Worm (Caenorhabditis elegans) whole organism, L2 larva: Measurements from ENCODE around the gene T25B2.4.

Experiments
- F13H6.1 ChIP-seq: sonication (generic microtip); optimal IDR thresholded peaks from 2 replicates; lab custom pipeline; 2016; ENCODE audit warnings: missing genetic modification characterization, missing compliant biosample characterization
- R02D3.7 ChIP-seq: fragments of 150-350 bp; optimal IDR thresholded peaks from 2 replicates; lab custom pipeline; 2014; ENCODE audit warnings: missing biosample characterization, missing genetic modification characterization
- ZK546.5 ChIP-seq: sonication (generic microtip); optimal IDR thresholded peaks from 2 replicates; lab custom pipeline; 2017; ENCODE audit warnings: missing biosample characterization, missing genetic modification characterization
- aly-2 ChIP-seq: fragments of 150-350 bp; optimal IDR thresholded peaks from 2 replicates; lab custom pipeline; 2014; ENCODE audit warnings: missing biosample characterization, missing genetic modification characterization
- blmp-1 ChIP-seq: sonication (generic microtip); optimal IDR thresholded peaks from 2 replicates; lab custom pipeline; 2017; ENCODE audit warnings: missing genetic modification characterization, mild to moderate bottlenecking, missing compliant biosample characterization, antibody characterized with exemption, moderate library complexity; ENCODE audit not compliant: insufficient read depth
- ceh-16 ChIP-seq: fragments of 150-350 bp; optimal IDR thresholded peaks from 2 replicates; lab custom pipeline; 2014; ENCODE audit warnings: missing biosample characterization, missing genetic modification characterization
- crh-2 ChIP-seq: sonication (generic microtip); optimal IDR thresholded peaks from 2 replicates; lab custom pipeline; 2017; ENCODE audit warnings: missing biosample characterization, missing genetic modification characterization
- dmd-4 ChIP-seq: sonication (generic microtip); optimal IDR thresholded peaks from 2 replicates; lab custom pipeline; 2017; ENCODE audit warnings: missing biosample characterization, missing genetic modification characterization
- egl-27 ChIP-seq: sonication (generic microtip); optimal IDR thresholded peaks from 3 replicates; lab custom pipeline; 2017; ENCODE audit warnings: missing biosample characterization, missing genetic modification reagents, missing genetic modification characterization
- elt-3 ChIP-seq: sonication (generic microtip); optimal IDR thresholded peaks from 2 replicates; lab custom pipeline; 2017; ENCODE audit warnings: missing biosample characterization, missing genetic modification characterization
- gmeb-1 ChIP-seq: fragments of 150-350 bp; optimal IDR thresholded peaks from 2 replicates; lab custom pipeline; 2014; ENCODE audit warnings: missing biosample characterization, missing genetic modification characterization
- lin-11 ChIP-seq: fragments of 150-350 bp; sonication (generic microtip); optimal IDR thresholded peaks from 2 replicates; lab custom pipeline; 2014; ENCODE audit warnings: missing biosample characterization, missing genetic modification characterization, inconsistent platforms, mixed read lengths
- lin-13 ChIP-seq: fragments of 150-350 bp; optimal IDR thresholded peaks from 2 replicates; lab custom pipeline; 2014; ENCODE audit warnings: missing biosample characterization, missing genetic modification reagents, missing genetic modification characterization
- lin-39 ChIP-seq: fragments of 150-350 bp; optimal IDR thresholded peaks from 2 replicates; lab custom pipeline; 2014; ENCODE audit warnings: missing biosample characterization, missing genetic modification reagents, missing genetic modification characterization
- lsy-2 ChIP-seq, 2 experiments: fragments of 150-350 bp in 1 of 2; sonication (generic microtip) in 1 of 2; optimal IDR thresholded peaks; 2 replicates each; lab custom pipeline; 2014 to 2017; ENCODE audit warnings: missing biosample characterization in 2 of 2, missing genetic modification characterization in 2 of 2
- mab-5 ChIP-seq: fragments of 150-350 bp; optimal IDR thresholded peaks from 2 replicates; lab custom pipeline; 2014; ENCODE audit warnings: missing biosample characterization, missing genetic modification characterization
- mbf-1 ChIP-seq: sonication (generic microtip); optimal IDR thresholded peaks from 2 replicates; lab custom pipeline; 2017; ENCODE audit warnings: missing biosample characterization, missing genetic modification characterization
- mdl-1 ChIP-seq, 2 experiments: fragments of 150-350 bp in 1 of 2; sonication (generic microtip) in 1 of 2; optimal IDR thresholded peaks; 2 replicates each; lab custom pipeline; 2017; ENCODE audit warnings: missing biosample characterization in 2 of 2, missing genetic modification characterization in 2 of 2
- nhr-10 ChIP-seq: sonication (generic microtip); optimal IDR thresholded peaks from 2 replicates; lab custom pipeline; 2017; ENCODE audit warnings: missing biosample characterization, missing genetic modification characterization
- nhr-11 ChIP-seq: fragments of 150-350 bp; optimal IDR thresholded peaks from 2 replicates; lab custom pipeline; 2014; ENCODE audit warnings: missing biosample characterization, missing genetic modification characterization
- nhr-12 ChIP-seq: fragments of 150-350 bp; optimal IDR thresholded peaks from 2 replicates; lab custom pipeline; 2014; ENCODE audit warnings: missing biosample characterization, missing genetic modification characterization
- nhr-23 ChIP-seq: fragments of 150-350 bp; optimal IDR thresholded peaks from 2 replicates; lab custom pipeline; 2014; ENCODE audit warnings: missing biosample characterization, missing genetic modification reagents, missing genetic modification characterization
- nhr-237 ChIP-seq: fragments of 150-350 bp; optimal IDR thresholded peaks from 2 replicates; lab custom pipeline; 2014; ENCODE audit warnings: missing biosample characterization, missing genetic modification characterization
- nhr-6 ChIP-seq: fragments of 150-350 bp; optimal IDR thresholded peaks from 2 replicates; lab custom pipeline; 2014; ENCODE audit warnings: missing biosample characterization, missing genetic modification characterization
- peb-1 ChIP-seq: fragments of 150-350 bp; optimal IDR thresholded peaks from 2 replicates; lab custom pipeline; 2014; ENCODE audit warnings: missing biosample characterization, missing genetic modification characterization
- skn-1 ChIP-seq: sonication (generic microtip); optimal IDR thresholded peaks from 2 replicates; lab custom pipeline; 2017; ENCODE audit warnings: missing biosample characterization, missing genetic modification characterization
- sma-3 ChIP-seq: sonication (generic microtip); optimal IDR thresholded peaks from 2 replicates; lab custom pipeline; 2016; ENCODE audit warnings: missing genetic modification reagents, missing genetic modification characterization, missing compliant biosample characterization
- snpc-4 ChIP-seq: fragments of 150-350 bp; optimal IDR thresholded peaks from 2 replicates; lab custom pipeline; 2014; ENCODE audit warnings: missing biosample characterization, missing genetic modification characterization
- unc-39 ChIP-seq: fragments of 150-350 bp; optimal IDR thresholded peaks from 2 replicates; lab custom pipeline; 2014; ENCODE audit warnings: missing biosample characterization, missing genetic modification characterization
- unc-55 ChIP-seq: fragments of 150-350 bp; sonication (generic microtip); optimal IDR thresholded peaks from 3 replicates; lab custom pipeline; 2014; ENCODE audit warnings: missing biosample characterization, missing genetic modification reagents, missing genetic modification characterization
- unc-62 ChIP-seq: fragments of 150-350 bp; optimal IDR thresholded peaks from 2 replicates; lab custom pipeline; 2014; ENCODE audit warnings: missing biosample characterization, missing genetic modification reagents, missing genetic modification characterization
- zag-1 ChIP-seq: fragments of 150-350 bp; optimal IDR thresholded peaks from 2 replicates; lab custom pipeline; 2014; ENCODE audit warnings: missing biosample characterization, missing genetic modification characterization
- ztf-1 ChIP-seq: fragments of 200-800 bp; sonication (Bioruptor generic); conservative IDR thresholded peaks from 2 replicates; pipeline ENCODE4 v1.3.6; 2022; ENCODE audit warnings: missing genetic modification characterization, missing compliant biosample characterization
- ztf-11 ChIP-seq: sonication (generic microtip); optimal IDR thresholded peaks from 2 replicates; lab custom pipeline; 2017; ENCODE audit warnings: missing biosample characterization, missing genetic modification characterization
- ztf-4 ChIP-seq: fragments of 150-350 bp; optimal IDR thresholded peaks from 2 replicates; lab custom pipeline; 2014; ENCODE audit warnings: missing biosample characterization, missing genetic modification characterization

Gene T25B2.4

DNA sequence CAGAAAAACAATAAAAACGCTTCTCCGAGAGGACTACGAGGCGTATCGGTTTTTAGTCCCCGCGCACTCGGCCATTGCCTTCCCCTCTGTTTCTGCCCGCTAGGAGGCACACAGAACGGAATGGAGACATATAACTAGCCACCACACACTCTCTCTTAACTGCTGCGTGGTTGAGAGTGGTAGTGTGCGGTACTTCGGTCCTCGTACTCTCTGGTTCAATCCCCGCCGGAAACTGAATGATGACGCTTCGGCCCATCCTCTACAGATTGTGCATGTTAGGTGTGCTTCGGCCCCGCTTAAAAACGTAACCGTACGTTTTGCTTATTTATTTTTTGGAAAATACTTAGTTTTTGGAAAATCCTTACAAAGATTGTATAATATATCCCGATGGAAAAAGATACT is 29.6 kb downstream of the T25B2.4 start, which contains the start of gene T13C5.6 (continued):
- TF ChIP-seq mab-5 (tag; lab: Kevin White, UChicago) = peak; percentile 63
- peak; percentile 91 for TF ChIP-seq unc-55 (GFP tag; lab: Kevin White, UChicago)
- no peak for TF ChIP-seq nhr-12 (tag; lab: Kevin White, UChicago)
- no peak for TF ChIP-seq ZK546.5 (tag; lab: Kevin White, UChicago)
- peak; percentile 89 for TF ChIP-seq lin-13 (GFP tag; lab: Kevin White, UChicago)
- no peak for TF ChIP-seq peb-1 (tag; lab: Kevin White, UChicago)
- TF ChIP-seq ztf-1 (GFP tag; lab: Robert Waterston, UW) = no peak

- TF ChIP-seq nhr-11 (tag; lab: Kevin White, UChicago) (no peak), ztf-4 (tag; lab: Kevin White, UChicago) (no peak), R02D3.7 (tag; lab: Kevin White, UChicago) (no peak), nhr-23 (tag; lab: Kevin White, UChicago) (no peak), blmp-1 (tag; lab: Kevin White, UChicago) (no peak), aly-2 (tag; lab: Kevin White, UChicago) (no peak), sma-3 (no peak), ztf-11 (tag; lab: Kevin White, UChicago) (no peak), dmd-4 (tag; lab: Kevin White, UChicago) (no peak), mdl-1 (tag; optimal IDR thresholded peaks at IDR 0.05; lab: Kevin White, UChicago) (no peak), nhr-237 (tag; lab: Kevin White, UChicago) (no peak), elt-3 (tag; lab: Kevin White, UChicago) (no peak), F13H6.1 (tag; lab: Kevin White, UChicago) (no peak), lsy-2 (tag; optimal IDR thresholded peaks at IDR 0.05; lab: Kevin White, UChicago) (no peak), zag-1 (no peak)
- TF ChIP-seq, all 48 proteins: peak for 0
Observed at ce11 chrX:6208463-6208862, 30.4 kb downstream of the T25B2.4 start, which contains the start of gene C14F11.7. C14F11.7 (minus strand) TSS chrX:6208563.

ce11 chrX:6211322-6211820 is 33.3 kb downstream of the T25B2.4 start:
- TF ChIP-seq nhr-10 (tag; lab: Kevin White, UChicago) (no peak), crh-2 (tag; lab: Kevin White, UChicago) (no peak), unc-39 (tag; lab: Kevin White, UChicago) (no peak), nhr-12 (tag; lab: Kevin White, UChicago) (no peak), unc-62 (GFP tag; lab: Kevin White, UChicago) (no peak), egl-27 (tag; lab: Kevin White, UChicago) (no peak), ceh-16 (no peak), mab-5 (tag; lab: Kevin White, UChicago) (no peak), sma-3 (no peak), mbf-1 (tag; lab: Kevin White, UChicago) (no peak), lin-11 (tag; lab: Kevin White, UChicago) (no peak), blmp-1 (tag; lab: Kevin White, UChicago) (no peak), nhr-6 (tag; lab: Kevin White, UChicago) (no peak), nhr-11 (tag; lab: Kevin White, UChicago) (no peak), skn-1 (tag; lab: Kevin White, UChicago) (no peak), lin-39 (tag; lab: Kevin White, UChicago) (no peak), gmeb-1 (tag; lab: Kevin White, UChicago) (no peak)
- TF ChIP-seq, all 48 proteins: peak for 0

DNA sequence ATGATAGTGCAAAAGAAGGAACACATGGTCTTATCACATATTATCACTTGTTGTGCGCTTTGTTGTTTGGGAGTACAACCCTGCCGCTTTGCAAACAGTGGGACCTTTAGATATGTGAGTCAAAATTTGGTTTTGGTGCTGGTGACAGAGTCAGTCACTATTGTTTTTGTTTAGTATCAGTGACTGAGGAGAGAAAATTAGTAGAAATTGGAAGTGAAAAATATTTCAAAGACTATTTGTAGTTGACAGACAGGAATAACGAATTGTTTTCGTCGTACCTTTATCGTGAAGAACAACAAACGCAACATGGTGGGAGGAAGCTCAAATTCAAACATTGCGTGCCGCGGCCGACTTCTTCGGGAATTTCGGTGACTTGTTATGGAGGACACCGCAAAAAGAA is 38.5 kb downstream of the T25B2.4 start, which contains the start of gene lrch-1:
lrch-1 (minus strand) TSS at position 101 of the 400 bp plus-strand sequence.
- TF ChIP-seq lin-39 (tag; lab: Kevin White, UChicago) = no peak
- no peak for TF ChIP-seq nhr-11 (tag; lab: Kevin White, UChicago)
- TF ChIP-seq ztf-1 (GFP tag; lab: Robert Waterston, UW) = no peak
- no peak for TF ChIP-seq snpc-4 (tag; lab: Kevin White, UChicago)
